Worm (Caenorhabditis elegans) whole organism, L4/young adult: ENCODE results near the gene srx-54.

Experiments used
- W03F9.2 ChIP-seq: fragments of 150-350 bp; optimal IDR thresholded peaks from 2 replicates; lab custom pipeline; 2014; ENCODE audit warnings: missing biosample characterization, missing genetic modification characterization
- dao-5 ChIP-seq: sonication (generic microtip); optimal IDR thresholded peaks from 2 replicates; lab custom pipeline; 2016; ENCODE audit warnings: missing genotype, missing genetic modification characterization, moderate library complexity, missing compliant biosample characterization

DNA sequence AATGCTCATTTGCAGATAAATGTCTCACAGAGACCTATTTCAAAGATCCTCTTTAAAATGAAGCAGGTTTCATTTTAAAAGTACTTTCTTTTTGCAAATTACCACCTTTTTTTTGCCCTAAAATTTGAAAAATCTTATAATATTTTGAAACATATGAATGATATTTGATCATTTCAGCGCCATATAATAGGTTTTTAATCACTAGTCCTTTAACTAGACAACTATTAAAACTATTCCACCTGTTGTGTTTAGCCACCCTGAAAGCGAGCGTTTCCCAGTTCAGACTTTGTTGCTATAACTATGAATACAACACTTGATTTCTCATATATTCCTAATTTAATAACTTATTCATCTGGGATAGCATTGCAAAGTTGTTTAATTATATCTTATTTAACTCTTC is 16.7 kb downstream of the srx-54 start, which contains the start of gene srz-95:
- no peak for TF ChIP-seq dao-5 (tag; lab: Kevin White, UChicago)
- no peak for TF ChIP-seq W03F9.2
